Fruit fly (Drosophila melanogaster): Measurements from ENCODE around the gene CG3308.

Gene CG3308

DNA sequence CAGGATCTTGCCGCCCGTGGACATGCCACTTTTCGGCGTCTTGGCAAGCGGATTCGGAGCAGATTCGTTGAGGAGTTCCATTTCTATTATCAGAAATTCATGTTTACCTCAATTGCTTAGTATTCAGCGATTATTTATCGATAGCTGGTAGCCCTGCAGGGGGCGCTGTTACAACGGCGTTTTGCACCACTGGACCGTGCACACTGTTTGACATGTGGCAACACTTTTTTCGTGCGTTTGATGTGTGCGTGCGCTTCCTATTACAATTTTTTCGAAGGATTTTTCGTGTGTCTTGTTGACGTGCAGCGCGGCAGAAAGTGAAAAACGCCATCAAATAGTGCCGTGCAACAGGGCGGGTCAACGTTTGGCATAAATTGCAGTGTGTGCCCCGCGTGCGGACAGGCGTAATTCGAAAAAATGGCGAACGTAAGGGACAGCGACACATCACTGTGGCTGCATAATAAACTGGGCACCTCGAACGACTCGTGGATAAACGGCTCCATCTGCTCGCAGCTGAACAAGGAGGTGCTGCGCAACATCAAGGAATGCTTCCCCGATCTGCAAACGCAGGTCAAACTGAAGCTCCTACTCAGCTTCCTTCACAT is 50.1 kb downstream of the CG3308 start, which contains the start of the genes CG3337 and Nelf-A (continued):
- TF ChIP-seq nmo (GFP tag; optimal IDR thresholded peaks at IDR 0.05) (peak; percentile 68), HLH4C (GFP tag; IDR thresholded peaks at IDR 0.05; ENCODE audit: partially characterized antibody) (peak; percentile 72), dm (GFP tag; optimal IDR thresholded peaks at IDR 0.05) (peak; percentile 90), Taf1 (GFP tag; IDR thresholded peaks at IDR 0.05) (no peak), ken (GFP tag; IDR thresholded peaks at IDR 0.05) (peak; percentile 72), CG8765 (GFP tag; IDR thresholded peaks at IDR 0.05) (peak; percentile 41; the same call in 1 of the 2 replicates), CG7357 (GFP tag; IDR thresholded peaks at IDR 0.05) (no peak), Adf1 (GFP tag; IDR thresholded peaks at IDR 0.05) (peak; percentile 50), vfl (GFP tag; optimal IDR thresholded peaks at IDR 0.05) (peak; percentile 74), CG11085 (GFP tag; IDR thresholded peaks at IDR 0.05) (peak; percentile 71; the same call in 1 of the 2 replicates), run (tag; optimal IDR thresholded peaks at IDR 0.05) (no peak), CG3995 (GFP tag; optimal IDR thresholded peaks at IDR 0.05) (peak; percentile 29), CG10431 (GFP tag; optimal IDR thresholded peaks at IDR 0.05) (peak; percentile 37), Mad (GFP tag; optimal IDR thresholded peaks at IDR 0.05) (peak; percentile 81), pan (optimal IDR thresholded peaks at IDR 0.05) (no peak), pan (GFP tag; optimal IDR thresholded peaks at IDR 0.05 in 1 of 2, IDR thresholded peaks at IDR 0.05 in 1 of 2) (peak in 1 of 2 experiments; percentile 36), chn (GFP tag; optimal IDR thresholded peaks at IDR 0.05) (peak; percentile 75), MESR4 (GFP tag; optimal IDR thresholded peaks at IDR 0.05) (peak; percentile 95), mld (GFP tag; IDR thresholded peaks at IDR 0.05; ENCODE audit: partially characterized antibody) (peak; percentile 72; the same call in 1 of the 3 replicates), CG30020 (tag; optimal IDR thresholded peaks at IDR 0.05) (no peak), CG2199 (GFP tag; IDR thresholded peaks at IDR 0.05) (peak; percentile 77; the same call in 2 of the 3 replicates), sima (GFP tag; optimal IDR thresholded peaks at IDR 0.05) (no peak), CG2712 (tag; optimal IDR thresholded peaks at IDR 0.05) (peak; percentile 57), fd64A (GFP tag; optimal IDR thresholded peaks at IDR 0.05) (no peak), Atf6 (GFP tag; IDR thresholded peaks at IDR 0.05) (0 out of 2 replicates have a peak, but pooled peaks have one; percentile 26), exex (tag; optimal IDR thresholded peaks at IDR 0.05) (no peak), Dek (tag; optimal IDR thresholded peaks at IDR 0.05) (no peak), CG6791 (GFP tag; IDR thresholded peaks at IDR 0.05; ENCODE audit: partially characterized antibody) (peak; percentile 85), CG12219 (GFP tag; optimal IDR thresholded peaks at IDR 0.05) (no peak), Ets97D (GFP tag; optimal IDR thresholded peaks at IDR 0.05) (peak; percentile 91), org-1 (GFP tag; optimal IDR thresholded peaks at IDR 0.05) (no peak), CG33557 (GFP tag; optimal IDR thresholded peaks at IDR 0.05) (peak; percentile 53), GATAe (GFP tag; conservative IDR thresholded peaks at IDR 0.05) (0 out of 2 replicates have a peak, but pooled peaks have one; percentile 24), zen2 (GFP tag; IDR thresholded peaks at IDR 0.05; ENCODE audit: partially characterized antibody) (peak; percentile 74), CG17361 (GFP tag; IDR thresholded peaks at IDR 0.05) (no peak; the same call in 2 of the 3 replicates), insv (GFP tag; optimal IDR thresholded peaks at IDR 0.05) (peak in 1 of 2 experiments; percentile 58), CG17802 (tag; optimal IDR thresholded peaks at IDR 0.05) (peak; percentile 54), CG8478 (optimal IDR thresholded peaks at IDR 0.05) (peak; percentile 57), dmrt99B (tag; optimal IDR thresholded peaks at IDR 0.05) (no peak), CG14050 (GFP tag; IDR thresholded peaks at IDR 0.05) (peak; percentile 34; the same call in 1 of the 3 replicates), CG1233 (GFP tag; optimal IDR thresholded peaks at IDR 0.05) (peak; percentile 8), HLHmδ (GFP tag; optimal IDR thresholded peaks at IDR 0.05) (peak; percentile 67), jing (GFP tag; optimal IDR thresholded peaks at IDR 0.05) (no peak), CG6272 (GFP tag; IDR thresholded peaks at IDR 0.05) (peak; percentile 66), CG9932 (GFP tag; IDR thresholded peaks at IDR 0.05) (peak; percentile 92), CG6654 (GFP tag; optimal IDR thresholded peaks at IDR 0.05) (no peak), aop (GFP tag; IDR thresholded peaks at IDR 0.05) (no peak), CG2889 (GFP tag; IDR thresholded peaks at IDR 0.05) (0 out of 3 replicates have a peak, but pooled peaks have one; percentile 34)
